Worm (Caenorhabditis elegans) whole organism, L1 larva: ENCODE data around the gene C01G10.1.

ENCODE experiments used
- C16A3.4 ChIP-seq: fragments of 150-350 bp; optimal IDR thresholded peaks from 2 replicates; lab custom pipeline; 2014; ENCODE audit warnings: missing biosample characterization, missing genetic modification characterization
- aly-2 ChIP-seq: fragments of 150-350 bp; optimal IDR thresholded peaks from 2 replicates; lab custom pipeline; 2014; ENCODE audit warnings: missing biosample characterization, missing genetic modification characterization
- ama-1 ChIP-seq: fragments of 150-350 bp; optimal IDR thresholded peaks from 2 replicates; lab custom pipeline; 2014
- blmp-1 ChIP-seq: fragments of 150-350 bp; optimal IDR thresholded peaks from 2 replicates; lab custom pipeline; 2014; ENCODE audit warnings: missing biosample characterization, missing genetic modification characterization
- ceh-8 ChIP-seq: fragments of 200-800 bp; sonication (Bioruptor generic); optimal IDR thresholded peaks from 2 replicates; lab custom pipeline; 2018; ENCODE audit warnings: mild to moderate bottlenecking, missing genetic modification characterization, moderate library complexity, missing compliant biosample characterization
- ceh-82 ChIP-seq, 3 experiments: fragments of 150-350 bp in 1 of 3; sonication (generic microtip) in 2 of 3; optimal IDR thresholded peaks; 2 replicates each; lab custom pipeline; 2014 to 2017; ENCODE audit warnings: missing biosample characterization in 3 of 3, missing genetic modification characterization in 3 of 3
- ceh-88 ChIP-seq: fragments of 200-800 bp; sonication (Bioruptor generic); IDR thresholded peaks from 2 replicates; pipeline ENCODE4 v1.3.6; 2022; ENCODE audit warnings: missing genetic modification characterization, missing compliant biosample characterization
- ces-1 ChIP-seq: fragments of 150-350 bp; optimal IDR thresholded peaks from 2 replicates; lab custom pipeline; 2014; ENCODE audit warnings: missing biosample characterization, missing genetic modification reagents, missing genetic modification characterization
- dsc-1 ChIP-seq: sonication (generic microtip); optimal IDR thresholded peaks from 2 replicates; lab custom pipeline; 2016; ENCODE audit warnings: mild to moderate bottlenecking, missing genetic modification characterization, missing compliant biosample characterization
- efl-1 ChIP-seq, 4 experiments: fragments of 150-350 bp; optimal IDR thresholded peaks in 3 of 4; peaks in 1 of 4; 1 replicate in 1 of 4; 2 replicates in 3 of 4; lab custom pipeline; 2014; ENCODE audit warnings: missing biosample characterization in 2 of 4, missing genetic modification characterization in 2 of 4, missing genetic modification reagents in 2 of 4
- egl-27 ChIP-seq, 2 experiments: fragments of 150-350 bp in 1 of 2; sonication (generic microtip); optimal IDR thresholded peaks; 3 replicates each; lab custom pipeline; 2017 to 2018; ENCODE audit warnings: missing biosample characterization in 2 of 2, missing genetic modification characterization in 2 of 2, missing genetic modification reagents in 2 of 2
- ets-5 ChIP-seq: fragments of 200-800 bp; sonication (Bioruptor generic); IDR thresholded peaks from 2 replicates; pipeline ENCODE4 v1.3.6; 2022; ENCODE audit warnings: missing genetic modification characterization, missing compliant biosample characterization
- fkh-10 ChIP-seq: sonication (generic microtip); optimal IDR thresholded peaks from 2 replicates; lab custom pipeline; 2017; ENCODE audit warnings: missing biosample characterization, missing genetic modification reagents, missing genetic modification characterization
- fkh-4 ChIP-seq: sonication (generic microtip); optimal IDR thresholded peaks from 2 replicates; lab custom pipeline; 2016; ENCODE audit warnings: missing compliant biosample characterization, missing genetic modification characterization, borderline replicate concordance
- grh-1 ChIP-seq: fragments of 200-800 bp; sonication (Bioruptor generic); IDR thresholded peaks from 2 replicates; pipeline ENCODE4 v1.3.6; 2022; ENCODE audit warnings: missing genetic modification reagents, missing genetic modification characterization, missing compliant biosample characterization
- hlh-17 ChIP-seq: fragments of 200-800 bp; sonication (Bioruptor generic); optimal IDR thresholded peaks from 2 replicates; lab custom pipeline; 2018; ENCODE audit warnings: missing genetic modification characterization, mild to moderate bottlenecking, missing compliant biosample characterization, moderate library complexity, borderline replicate concordance
- hpl-2 ChIP-seq: fragments of 150-350 bp; optimal IDR thresholded peaks from 2 replicates; lab custom pipeline; 2014; ENCODE audit warnings: missing biosample characterization, missing genetic modification reagents, missing genetic modification characterization
- isw-1 ChIP-seq: fragments of 200-800 bp; sonication (Bioruptor generic); IDR thresholded peaks from 2 replicates; pipeline ENCODE4 v1.3.6; 2022; ENCODE audit warnings: missing genetic modification characterization, missing compliant biosample characterization
- lin-13 ChIP-seq: fragments of 150-350 bp; optimal IDR thresholded peaks from 2 replicates; lab custom pipeline; 2014; ENCODE audit warnings: missing biosample characterization, missing genetic modification reagents, missing genetic modification characterization
- lin-14 ChIP-seq: fragments of 200-800 bp; sonication (Bioruptor generic); optimal IDR thresholded peaks from 2 replicates; lab custom pipeline; 2018; ENCODE audit warnings: mild to moderate bottlenecking, missing genetic modification characterization, moderate library complexity, missing compliant biosample characterization
- lin-15B ChIP-seq: fragments of 150-350 bp; sonication (generic microtip); optimal IDR thresholded peaks from 3 replicates; lab custom pipeline; 2014; ENCODE audit warnings: missing biosample characterization, missing genetic modification characterization
- lin-35 ChIP-seq, 2 experiments: fragments of 150-350 bp; optimal IDR thresholded peaks; 2 replicates each; lab custom pipeline; 2014; ENCODE audit warnings: missing biosample characterization in 2 of 2, missing genetic modification characterization in 2 of 2, missing genetic modification reagents in 2 of 2
- lin-39 ChIP-seq: fragments of 150-350 bp; optimal IDR thresholded peaks from 2 replicates; lab custom pipeline; 2014; ENCODE audit warnings: missing biosample characterization, missing genetic modification reagents, missing genetic modification characterization
- lir-3 ChIP-seq: sonication (generic microtip); optimal IDR thresholded peaks from 2 replicates; lab custom pipeline; 2016; ENCODE audit warnings: mild to moderate bottlenecking, missing genetic modification characterization, moderate library complexity, missing compliant biosample characterization; ENCODE audit not compliant: poor library complexity
- lsy-2 ChIP-seq, 2 experiments: fragments of 150-350 bp; optimal IDR thresholded peaks; 2 replicates each; lab custom pipeline; 2014; ENCODE audit warnings: missing biosample characterization in 2 of 2, missing genetic modification characterization in 2 of 2
- nhr-237 ChIP-seq: fragments of 150-350 bp; optimal IDR thresholded peaks from 2 replicates; lab custom pipeline; 2014; ENCODE audit warnings: missing biosample characterization, missing genetic modification characterization
- nhr-28 ChIP-seq: fragments of 150-350 bp; optimal IDR thresholded peaks from 2 replicates; lab custom pipeline; 2014; ENCODE audit warnings: missing biosample characterization, missing genetic modification characterization
- nhr-77 ChIP-seq: fragments of 150-350 bp; optimal IDR thresholded peaks from 2 replicates; lab custom pipeline; 2014; ENCODE audit warnings: missing biosample characterization, missing genetic modification characterization
- nhr-84 ChIP-seq: sonication (generic microtip); optimal IDR thresholded peaks from 2 replicates; lab custom pipeline; 2017; ENCODE audit warnings: missing biosample characterization, missing genetic modification characterization
- nhr-85 ChIP-seq: sonication (generic microtip); peaks from one replicate; lab custom pipeline; 2016; ENCODE audit warnings: missing genetic modification characterization, inconsistent platforms, missing compliant biosample characterization
- pqm-1 ChIP-seq: sonication (generic microtip); optimal IDR thresholded peaks from 3 replicates; lab custom pipeline; 2017; ENCODE audit warnings: missing biosample characterization, missing genetic modification characterization
- rnt-1 ChIP-seq: sonication (generic microtip); optimal IDR thresholded peaks from 2 replicates; lab custom pipeline; 2016; ENCODE audit warnings: mild to moderate bottlenecking, missing genetic modification characterization, moderate library complexity, missing compliant biosample characterization
- snpc-4 ChIP-seq: fragments of 150-350 bp; optimal IDR thresholded peaks from 2 replicates; lab custom pipeline; 2014; ENCODE audit warnings: missing biosample characterization, missing genetic modification characterization
- sptf-1 ChIP-seq: fragments of 150-350 bp; optimal IDR thresholded peaks from 2 replicates; lab custom pipeline; 2014; ENCODE audit warnings: missing biosample characterization, missing genetic modification characterization
- sup-37 ChIP-seq: fragments of 200-800 bp; sonication (Bioruptor generic); optimal IDR thresholded peaks from 2 replicates; lab custom pipeline; 2018; ENCODE audit warnings: mild to moderate bottlenecking, missing genetic modification characterization, missing compliant biosample characterization
- tbx-2 ChIP-seq: sonication (generic microtip); optimal IDR thresholded peaks from 2 replicates; lab custom pipeline; 2016; ENCODE audit warnings: missing genetic modification characterization, missing compliant biosample characterization
- unc-30 ChIP-seq: sonication (generic microtip); optimal IDR thresholded peaks from 2 replicates; lab custom pipeline; 2017; ENCODE audit warnings: missing biosample characterization, missing genetic modification characterization
- unc-86 ChIP-seq: sonication (generic microtip); optimal IDR thresholded peaks from 2 replicates; lab custom pipeline; 2016; ENCODE audit warnings: missing genetic modification characterization, missing compliant biosample characterization
- vab-15 ChIP-seq: sonication (generic microtip); optimal IDR thresholded peaks from 2 replicates; lab custom pipeline; 2017; ENCODE audit warnings: missing genotype, mild to moderate bottlenecking, missing genetic modification characterization, missing compliant biosample characterization
- xbp-1 ChIP-seq: sonication (generic microtip); optimal IDR thresholded peaks from 2 replicates; lab custom pipeline; 2016; ENCODE audit warnings: missing genetic modification characterization, missing compliant biosample characterization
- zip-4 ChIP-seq: fragments of 200-800 bp; sonication (Bioruptor generic); optimal IDR thresholded peaks from 2 replicates; lab custom pipeline; 2018; ENCODE audit warnings: mild to moderate bottlenecking, missing genetic modification characterization, moderate library complexity, missing compliant biosample characterization
- ztf-11 ChIP-seq, 2 experiments: sonication (generic microtip); optimal IDR thresholded peaks; 2 replicates each; lab custom pipeline; 2016 to 2017; ENCODE audit warnings: missing genetic modification characterization in 2 of 2, missing biosample characterization in 1 of 2, missing compliant biosample characterization in 1 of 2
- ztf-4 ChIP-seq: fragments of 150-350 bp; optimal IDR thresholded peaks from 2 replicates; lab custom pipeline; 2014; ENCODE audit warnings: missing biosample characterization, missing genetic modification characterization

The C01G10.1 gene

DNA sequence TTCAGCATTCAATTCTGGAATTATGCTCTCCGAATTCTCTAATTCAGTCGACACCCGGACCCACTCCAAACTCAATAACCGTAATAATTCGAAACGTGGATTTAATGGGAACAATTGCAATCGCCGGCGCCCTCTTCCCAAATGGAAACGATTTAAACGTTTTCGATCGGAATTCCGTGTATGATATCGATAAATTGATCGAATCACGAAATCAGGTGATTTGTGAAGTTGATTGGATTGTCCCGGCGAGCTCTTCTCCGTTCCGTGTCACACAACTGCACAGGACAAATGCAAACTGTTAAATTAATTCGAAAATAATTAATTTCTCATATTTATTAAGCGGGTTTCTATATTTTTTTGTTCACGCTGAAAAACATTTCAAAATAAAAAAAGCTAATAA is 43.7 kb upstream of the C01G10.1 start, which contains the start of gene C25D7.16:
Gene C25D7.16, plus strand, starts transcription at position 301 of the 400 bp plus-strand sequence.
- TF ChIP-seq nhr-84 (tag; lab: Kevin White, UChicago) (no peak), hpl-2 (no peak), efl-1 (optimal IDR thresholded peaks at IDR 0.05; lab: Kevin White, UChicago) (no peak), efl-1 (GFP tag; optimal IDR thresholded peaks at IDR 0.05 in 1 of 2; lab: Kevin White, UChicago) (peak in 1 of 2 experiments; percentile 49), ceh-88 (no peak), aly-2 (tag; lab: Kevin White, UChicago) (no peak), lin-39 (tag; lab: Kevin White, UChicago) (no peak), rnt-1 (no peak)

DNA sequence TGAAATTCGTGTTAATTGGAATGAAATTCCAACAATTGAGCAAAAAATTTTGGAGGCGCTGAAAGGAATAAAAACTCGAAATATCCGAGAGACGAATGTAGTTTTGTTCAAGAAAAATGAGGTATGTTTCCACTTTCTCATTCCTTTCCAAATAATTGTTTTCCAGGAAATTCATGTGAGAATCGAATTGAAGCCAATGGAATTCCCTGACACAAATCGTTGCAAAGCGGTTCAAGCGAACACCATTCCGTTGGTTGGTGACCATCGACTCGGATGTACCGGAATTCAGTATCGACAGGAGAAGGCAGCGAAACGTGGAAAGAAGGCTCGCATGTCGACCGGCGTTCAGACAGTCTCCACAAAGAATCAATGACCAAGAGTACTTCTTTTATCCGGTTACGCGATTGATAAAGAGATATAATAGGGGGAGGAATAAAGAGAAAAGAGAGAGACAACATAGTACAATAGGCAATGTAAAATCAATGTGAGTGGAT is 43.2 kb upstream of the C01G10.1 start:
- no peak for TF ChIP-seq snpc-4
- no peak for TF ChIP-seq lin-14 (GFP tag; lab: Kevin White, UChicago)
- no peak for TF ChIP-seq lin-35 (GFP tag; optimal IDR thresholded peaks at IDR 0.05; lab: Kevin White, UChicago)
- TF ChIP-seq hlh-17: no peak
- no peak for TF ChIP-seq unc-86

DNA sequence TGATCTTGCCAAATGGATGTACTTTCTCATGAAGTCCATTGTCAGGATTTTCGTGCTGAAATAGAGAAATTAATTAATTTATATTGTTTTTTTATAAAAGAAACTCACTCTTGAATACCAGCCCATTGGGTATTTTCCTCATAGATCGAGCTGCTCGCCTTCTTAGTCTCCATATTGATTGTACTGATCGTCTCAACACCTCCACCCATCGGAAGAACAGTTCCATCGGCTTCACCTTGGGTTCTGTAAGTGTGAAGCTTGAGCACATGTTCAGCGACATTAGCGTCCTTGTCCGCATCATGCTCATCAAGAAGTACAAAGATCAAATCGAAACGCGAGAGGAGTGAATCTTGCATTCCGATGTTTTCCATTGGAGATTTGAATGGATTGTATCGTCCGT is 41.8 kb upstream of the C01G10.1 start:
- TF ChIP-seq isw-1 (GFP tag; lab: Robert Waterston, UW): no peak
- TF ChIP-seq hpl-2: no peak
- TF ChIP-seq ztf-11 (tag; optimal IDR thresholded peaks at IDR 0.05; lab: Kevin White, UChicago): no peak
- no peak for TF ChIP-seq sup-37
- no peak for TF ChIP-seq tbx-2
- TF ChIP-seq ztf-4: no peak
- no peak for TF ChIP-seq lsy-2 (tag; optimal IDR thresholded peaks at IDR 0.05; lab: Kevin White, UChicago)
- TF ChIP-seq, all 84 proteins: peak for 0

DNA sequence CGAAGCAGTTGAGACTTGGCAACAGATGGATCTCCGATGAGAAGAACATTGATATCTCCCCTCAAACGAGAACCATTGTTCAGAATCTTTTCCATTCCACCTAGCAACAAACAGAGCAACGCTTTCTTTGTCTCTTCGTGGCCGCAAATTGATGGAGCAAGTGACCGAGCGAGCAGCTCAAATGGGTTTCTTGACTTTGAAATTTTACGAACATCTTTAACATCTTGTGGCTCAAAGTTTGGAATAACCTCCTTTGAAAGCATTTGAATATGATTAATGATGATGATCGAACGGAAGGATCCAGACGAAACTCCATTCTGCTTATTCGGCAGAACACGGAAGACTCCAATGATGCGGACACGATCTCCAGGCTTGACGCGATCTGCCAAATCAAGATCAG is 41.1 kb upstream of the C01G10.1 start:
- TF ChIP-seq ces-1 (GFP tag; lab: Kevin White, UChicago) (no peak), nhr-85 (peak; percentile 34)

DNA sequence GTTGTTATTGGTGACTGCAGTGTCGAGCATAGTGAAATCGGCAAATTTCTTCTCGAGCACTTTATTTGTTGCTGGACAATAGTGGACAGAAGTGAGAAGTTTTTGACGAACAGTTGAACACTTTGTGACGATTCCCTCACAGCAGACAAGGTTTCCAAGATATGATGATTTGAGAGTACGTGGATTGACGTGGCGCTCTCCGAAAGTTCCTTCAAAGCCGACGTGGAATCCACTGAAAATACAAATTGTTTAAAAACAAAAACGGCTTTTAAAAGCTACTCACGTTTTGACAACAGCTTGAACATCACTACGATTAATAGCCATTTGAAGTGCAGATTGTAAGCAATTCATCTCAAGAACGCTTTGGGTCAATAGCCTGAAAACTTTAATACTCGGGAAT is 40.6 kb upstream of the C01G10.1 start:
- TF ChIP-seq efl-1 (optimal IDR thresholded peaks at IDR 0.05; lab: Kevin White, UChicago) (no peak), efl-1 (GFP tag; optimal IDR thresholded peaks at IDR 0.05 in 1 of 2; lab: Kevin White, UChicago) (peak in 1 of 2 experiments; percentile 87), nhr-28 (no peak), ets-5 (GFP tag; lab: Robert Waterston, UW) (no peak), lir-3 (no peak), nhr-237 (tag; lab: Kevin White, UChicago) (no peak), unc-30 (tag; lab: Kevin White, UChicago) (no peak), blmp-1 (no peak), grh-1 (0 out of 2 replicates have a peak, but pooled peaks have one; percentile 2), lin-15B (tag; lab: Kevin White, UChicago) (no peak), vab-15 (tag; lab: Kevin White, UChicago) (no peak), lin-39 (tag; lab: Kevin White, UChicago) (no peak)
- TF ChIP-seq, all 84 proteins: peak for 2

DNA sequence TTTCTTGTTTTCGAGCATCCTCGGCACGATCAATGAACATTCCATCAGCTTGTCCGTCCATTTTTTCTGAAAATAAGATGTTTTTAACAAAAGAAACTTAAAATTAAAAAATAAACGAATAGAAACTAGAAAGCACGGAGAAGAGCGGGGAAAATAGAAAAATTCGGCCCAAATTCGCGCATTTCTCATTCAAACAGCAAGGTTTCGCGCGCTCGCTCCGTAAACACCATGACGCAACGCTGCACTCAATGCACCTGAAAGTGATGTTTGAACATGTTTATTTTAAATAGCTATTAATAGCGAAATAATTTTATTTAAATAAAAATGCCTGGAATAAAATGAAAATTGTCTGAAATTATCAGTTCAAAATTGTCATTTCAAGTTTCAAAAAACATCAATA is 40.0 kb upstream of the C01G10.1 start, which contains the start of the genes mcm-3 and C25D7.15:
Gene mcm-3, minus strand, starts transcription at position 66 of the 400 bp plus-strand sequence.
Gene C25D7.15, plus strand, starts transcription at position 275 of the 400 bp plus-strand sequence.
- TF ChIP-seq grh-1 (no peak), egl-27 (tag; optimal IDR thresholded peaks at IDR 0.05; lab: Kevin White, UChicago) (no peak), sup-37 (no peak), ceh-82 (tag; optimal IDR thresholded peaks at IDR 0.05; lab: Kevin White, UChicago) (no peak), pqm-1 (tag; lab: Kevin White, UChicago) (no peak), C16A3.4 (tag; lab: Kevin White, UChicago) (peak; percentile 34), zip-4 (no peak), blmp-1 (peak; percentile 33), ceh-8 (no peak), nhr-84 (tag; lab: Kevin White, UChicago) (no peak), nhr-77 (tag; lab: Kevin White, UChicago) (no peak), lsy-2 (tag; optimal IDR thresholded peaks at IDR 0.05; lab: Kevin White, UChicago) (peak; percentile 17 to 47), xbp-1 (tag; lab: Kevin White, UChicago) (no peak), ama-1 (lab: Kevin White, UChicago) (no peak), fkh-10 (GFP tag; lab: Kevin White, UChicago) (no peak), isw-1 (GFP tag; lab: Robert Waterston, UW) (no peak), dsc-1 (no peak), lin-15B (tag; lab: Kevin White, UChicago) (peak; percentile 13), ces-1 (GFP tag; lab: Kevin White, UChicago) (no peak), lin-13 (GFP tag; lab: Kevin White, UChicago) (no peak), sptf-1 (tag; lab: Kevin White, UChicago) (no peak), hpl-2 (no peak), fkh-4 (no peak)
